Worm (Caenorhabditis elegans) whole organism, early embryonic: ENCODE data around the gene hsp-6.

ENCODE experiments used
- ama-1 ChIP-seq: fragments of 150-350 bp; optimal IDR thresholded peaks from 2 replicates; lab custom pipeline; 2014
- ceh-13 ChIP-seq: fragments of 200-800 bp; sonication (Bioruptor generic); optimal IDR thresholded peaks from 2 replicates; lab custom pipeline; 2018; ENCODE audit warnings: mild to moderate bottlenecking, missing genetic modification characterization, missing compliant biosample characterization
- ceh-36 ChIP-seq: sonication (generic microtip); optimal IDR thresholded peaks from 2 replicates; lab custom pipeline; 2016; ENCODE audit warnings: missing genetic modification characterization, inconsistent platforms, missing compliant biosample characterization
- ets-7 ChIP-seq: sonication (generic microtip); optimal IDR thresholded peaks from 2 replicates; lab custom pipeline; 2016; ENCODE audit warnings: missing genotype, missing genetic modification characterization, missing compliant biosample characterization
- flt-1 ChIP-seq: fragments of 200-800 bp; sonication (Bioruptor generic); IDR thresholded peaks from 2 replicates; pipeline ENCODE4 v1.3.6; 2022; ENCODE audit warnings: missing genetic modification characterization, missing compliant biosample characterization
- hmbx-1 ChIP-seq: sonication (generic microtip); optimal IDR thresholded peaks from 2 replicates; lab custom pipeline; 2016; ENCODE audit warnings: mild to moderate bottlenecking, missing genetic modification characterization, missing compliant biosample characterization
- hmg-4 ChIP-seq: fragments of 200-800 bp; sonication (Bioruptor generic); optimal IDR thresholded peaks from 2 replicates; lab custom pipeline; 2018; ENCODE audit warnings: mild to moderate bottlenecking, missing genetic modification characterization, missing compliant biosample characterization
- hnd-1 ChIP-seq: sonication (generic microtip); optimal IDR thresholded peaks from 2 replicates; lab custom pipeline; 2016; ENCODE audit warnings: missing genetic modification characterization, missing compliant biosample characterization
- pes-1 ChIP-seq: fragments of 200-800 bp; sonication (Bioruptor generic); IDR thresholded peaks from 2 replicates; pipeline ENCODE4 v1.3.6; 2022; ENCODE audit warnings: missing genetic modification reagents, missing genetic modification characterization, missing compliant biosample characterization
- scrt-1 ChIP-seq: fragments of 200-800 bp; sonication (Bioruptor generic); IDR thresholded peaks from 2 replicates; pipeline ENCODE4 v1.3.6; 2022; ENCODE audit warnings: missing genetic modification characterization, missing compliant biosample characterization
- sea-1 ChIP-seq: fragments of 200-800 bp; sonication (Bioruptor generic); conservative IDR thresholded peaks from 2 replicates; pipeline ENCODE4 v1.3.6; 2022; ENCODE audit warnings: missing genetic modification characterization, missing compliant biosample characterization
- tbx-11 ChIP-seq: fragments of 200-800 bp; sonication (Bioruptor generic); IDR thresholded peaks from 2 replicates; pipeline ENCODE4 v1.3.6; 2022; ENCODE audit warnings: missing genetic modification characterization, missing compliant biosample characterization
- tbx-37 ChIP-seq: fragments of 200-800 bp; sonication (Bioruptor generic); conservative IDR thresholded peaks from 2 replicates; pipeline ENCODE4 v1.3.6; 2022; ENCODE audit warnings: missing genetic modification reagents, missing genetic modification characterization, missing compliant biosample characterization
- tra-4 ChIP-seq: sonication (generic microtip); optimal IDR thresholded peaks from 2 replicates; lab custom pipeline; 2017; ENCODE audit warnings: missing genetic modification characterization, missing compliant biosample characterization

ce11 chrV:4842544-4842943 is 16.0 kb upstream of the hsp-6 start, which contains the start of the genes cwp-2 and cwp-3:
- TF ChIP-seq tbx-37 (GFP tag; lab: Robert Waterston, UW), result no peak
- no peak for TF ChIP-seq ama-1 (lab: Kevin White, UChicago)
- no peak for TF ChIP-seq tbx-11 (GFP tag; lab: Robert Waterston, UW)
- no peak for TF ChIP-seq ets-7 (tag; lab: Kevin White, UChicago)
- TF ChIP-seq flt-1 (GFP tag; lab: Robert Waterston, UW), result no peak
- no peak for TF ChIP-seq sea-1 (GFP tag; lab: Robert Waterston, UW)
- TF ChIP-seq hmbx-1, result no peak
- no peak for TF ChIP-seq scrt-1 (GFP tag; lab: Robert Waterston, UW)
- no peak for TF ChIP-seq hnd-1
- no peak for TF ChIP-seq tra-4 (tag; lab: Kevin White, UChicago)
- no peak for TF ChIP-seq ceh-36 (tag; lab: Kevin White, UChicago)
- no peak for TF ChIP-seq ceh-13 (GFP tag; lab: Kevin White, UChicago)
- TF ChIP-seq pes-1 (GFP tag; lab: Robert Waterston, UW), result no peak
- TF ChIP-seq hmg-4, result no peak
